Worm (Caenorhabditis elegans): ENCODE measurements around the gene col-83.

col-83 gene

ce11 chrII:11030297-11030696, 15.5 kb downstream of the col-83 start, which contains the start of gene nlp-18:
Gene nlp-18 (minus strand): TSS chrII:11030397.
- TF ChIP-seq ceh-36 (tag; optimal IDR thresholded peaks at IDR 0.05) (no peak), tra-4 (tag; optimal IDR thresholded peaks at IDR 0.05) (no peak), B0310.2 (tag; optimal IDR thresholded peaks at IDR 0.05) (no peak), ceh-13 (GFP tag; optimal IDR thresholded peaks at IDR 0.05) (no peak)

- TF ChIP-seq pes-1 (GFP tag; IDR thresholded peaks at IDR 0.05) = no peak
- TF ChIP-seq aly-1 (tag; optimal IDR thresholded peaks at IDR 0.05) = no peak
- no peak for TF ChIP-seq ceh-13 (GFP tag; optimal IDR thresholded peaks at IDR 0.05)
- TF ChIP-seq tbx-37 (GFP tag; conservative IDR thresholded peaks at IDR 0.05) = no peak
These were observed 18.0 kb downstream of the col-83 start for ce11 chrII:11027777-11028176.

- TF ChIP-seq B0310.2 (tag; optimal IDR thresholded peaks at IDR 0.05) (no peak), pes-1 (GFP tag; IDR thresholded peaks at IDR 0.05) (no peak), scrt-1 (GFP tag; IDR thresholded peaks at IDR 0.05) (no peak), tbx-11 (GFP tag; IDR thresholded peaks at IDR 0.05) (no peak), hmg-4 (GFP tag; optimal IDR thresholded peaks at IDR 0.05) (no peak), ceh-13 (GFP tag; optimal IDR thresholded peaks at IDR 0.05) (no peak), tra-4 (tag; optimal IDR thresholded peaks at IDR 0.05) (no peak), ama-1 (optimal IDR thresholded peaks at IDR 0.05) (no peak), tbx-37 (GFP tag; conservative IDR thresholded peaks at IDR 0.05) (no peak), ets-7 (tag; optimal IDR thresholded peaks at IDR 0.05) (no peak), flt-1 (GFP tag; IDR thresholded peaks at IDR 0.05) (no peak), hnd-1 (tag; optimal IDR thresholded peaks at IDR 0.05) (no peak), F13C5.2 (tag; optimal IDR thresholded peaks at IDR 0.05) (no peak), sea-1 (GFP tag; conservative IDR thresholded peaks at IDR 0.05) (no peak), hmbx-1 (tag; optimal IDR thresholded peaks at IDR 0.05) (no peak), aly-1 (tag; optimal IDR thresholded peaks at IDR 0.05) (no peak)
These were observed 20.2 kb downstream of the col-83 start, which contains the start of gene F33A8.7 for ce11 chrII:11025566-11025965. Gene F33A8.7 (minus strand): TSS chrII:11025666.

- TF ChIP-seq ets-7 (tag; optimal IDR thresholded peaks at IDR 0.05) = no peak
- TF ChIP-seq ceh-36 (tag; optimal IDR thresholded peaks at IDR 0.05) = no peak
- no peak for TF ChIP-seq tbx-11 (GFP tag; IDR thresholded peaks at IDR 0.05)
- no peak for TF ChIP-seq hnd-1 (tag; optimal IDR thresholded peaks at IDR 0.05)
- TF ChIP-seq hmg-4 (GFP tag; optimal IDR thresholded peaks at IDR 0.05) = no peak
- TF ChIP-seq flt-1 (GFP tag; IDR thresholded peaks at IDR 0.05) = no peak
- no peak for TF ChIP-seq pes-1 (GFP tag; IDR thresholded peaks at IDR 0.05)
- TF ChIP-seq B0310.2 (tag; optimal IDR thresholded peaks at IDR 0.05) = no peak
- no peak for TF ChIP-seq aly-1 (tag; optimal IDR thresholded peaks at IDR 0.05)
- no peak for TF ChIP-seq sea-1 (GFP tag; conservative IDR thresholded peaks at IDR 0.05)
- TF ChIP-seq tra-4 (tag; optimal IDR thresholded peaks at IDR 0.05) = no peak
- no peak for TF ChIP-seq ama-1 (optimal IDR thresholded peaks at IDR 0.05)
- no peak for TF ChIP-seq scrt-1 (GFP tag; IDR thresholded peaks at IDR 0.05)
These were observed 23.7 kb downstream of the col-83 start, which contains the start of gene let-858 for ce11 chrII:11022023-11022422. Gene let-858 (plus strand): TSS chrII:11022370.

ce11 chrII:11020707-11021106, 25.1 kb downstream of the col-83 start:
- TF ChIP-seq ceh-36 (tag; optimal IDR thresholded peaks at IDR 0.05) (no peak), F13C5.2 (tag; optimal IDR thresholded peaks at IDR 0.05) (no peak), ceh-13 (GFP tag; optimal IDR thresholded peaks at IDR 0.05) (no peak), ama-1 (optimal IDR thresholded peaks at IDR 0.05) (no peak), pes-1 (GFP tag; IDR thresholded peaks at IDR 0.05) (no peak), tbx-11 (GFP tag; IDR thresholded peaks at IDR 0.05) (no peak), B0310.2 (tag; optimal IDR thresholded peaks at IDR 0.05) (no peak), flt-1 (GFP tag; IDR thresholded peaks at IDR 0.05) (no peak), tbx-37 (GFP tag; conservative IDR thresholded peaks at IDR 0.05) (no peak), aly-1 (tag; optimal IDR thresholded peaks at IDR 0.05) (no peak), sea-1 (GFP tag; conservative IDR thresholded peaks at IDR 0.05) (no peak), hmbx-1 (tag; optimal IDR thresholded peaks at IDR 0.05) (no peak), tra-4 (tag; optimal IDR thresholded peaks at IDR 0.05) (no peak), scrt-1 (GFP tag; IDR thresholded peaks at IDR 0.05) (no peak), hnd-1 (tag; optimal IDR thresholded peaks at IDR 0.05) (no peak), hmg-4 (GFP tag; optimal IDR thresholded peaks at IDR 0.05) (no peak)

- no peak for TF ChIP-seq tbx-37 (GFP tag; conservative IDR thresholded peaks at IDR 0.05)
- TF ChIP-seq ceh-36 (tag; optimal IDR thresholded peaks at IDR 0.05) = no peak
- TF ChIP-seq F13C5.2 (tag; optimal IDR thresholded peaks at IDR 0.05) = no peak
- no peak for TF ChIP-seq aly-1 (tag; optimal IDR thresholded peaks at IDR 0.05)
- TF ChIP-seq ets-7 (tag; optimal IDR thresholded peaks at IDR 0.05) = no peak
- TF ChIP-seq scrt-1 (GFP tag; IDR thresholded peaks at IDR 0.05) = no peak
- TF ChIP-seq hmbx-1 (tag; optimal IDR thresholded peaks at IDR 0.05) = no peak
- no peak for TF ChIP-seq ceh-13 (GFP tag; optimal IDR thresholded peaks at IDR 0.05)
- no peak for TF ChIP-seq flt-1 (GFP tag; IDR thresholded peaks at IDR 0.05)
- no peak for TF ChIP-seq B0310.2 (tag; optimal IDR thresholded peaks at IDR 0.05)
- no peak for TF ChIP-seq tbx-11 (GFP tag; IDR thresholded peaks at IDR 0.05)
- TF ChIP-seq ama-1 (optimal IDR thresholded peaks at IDR 0.05) = no peak
- TF ChIP-seq hnd-1 (tag; optimal IDR thresholded peaks at IDR 0.05) = no peak
- TF ChIP-seq hmg-4 (GFP tag; optimal IDR thresholded peaks at IDR 0.05) = no peak
- no peak for TF ChIP-seq sea-1 (GFP tag; conservative IDR thresholded peaks at IDR 0.05)
- TF ChIP-seq tra-4 (tag; optimal IDR thresholded peaks at IDR 0.05) = no peak
These were observed 28.9 kb downstream of the col-83 start for ce11 chrII:11016884-11017283.

ce11 chrII:11016835-11016883, 29.1 kb downstream of the col-83 start, which contains the start of gene ram-2:
Gene ram-2 (minus strand): TSS chrII:11016881.
- no peak for TF ChIP-seq F13C5.2 (tag; optimal IDR thresholded peaks at IDR 0.05)

- no peak for TF ChIP-seq tbx-37 (GFP tag; conservative IDR thresholded peaks at IDR 0.05)
- no peak for TF ChIP-seq B0310.2 (tag; optimal IDR thresholded peaks at IDR 0.05)
- no peak for TF ChIP-seq hmg-4 (GFP tag; optimal IDR thresholded peaks at IDR 0.05)
- TF ChIP-seq tra-4 (tag; optimal IDR thresholded peaks at IDR 0.05) = no peak
- no peak for TF ChIP-seq hmbx-1 (tag; optimal IDR thresholded peaks at IDR 0.05)
- TF ChIP-seq pes-1 (GFP tag; IDR thresholded peaks at IDR 0.05) = no peak
- TF ChIP-seq ceh-36 (tag; optimal IDR thresholded peaks at IDR 0.05) = no peak
- no peak for TF ChIP-seq tbx-11 (GFP tag; IDR thresholded peaks at IDR 0.05)
- TF ChIP-seq ceh-13 (GFP tag; optimal IDR thresholded peaks at IDR 0.05) = no peak
- TF ChIP-seq ama-1 (optimal IDR thresholded peaks at IDR 0.05) = no peak
These were observed 29.3 kb downstream of the col-83 start for ce11 chrII:11016435-11016834.
